Fruit fly (Drosophila melanogaster) whole organism, embryonic: ENCODE data around the gene CCAP.

Experiments
- Atf-2 ChIP-seq: fragments of 200-800 bp; sonication (Bioruptor generic); optimal IDR thresholded peaks from 2 replicates; lab custom pipeline; 2016; ENCODE audit warnings: missing biosample characterization, missing genetic modification characterization
- B-H1 ChIP-seq: fragments of 200-800 bp; sonication (Bioruptor generic); IDR thresholded peaks from 3 replicates; pipeline ENCODE4 v1.3.6; 2022; ENCODE audit warnings: missing biosample characterization, missing genetic modification characterization
- Bdp1 ChIP-seq: fragments of 200-800 bp; sonication (Bioruptor generic); optimal IDR thresholded peaks from 3 replicates; lab custom pipeline; 2016; ENCODE audit warnings: missing biosample characterization, missing genetic modification characterization
- Bteb2 ChIP-seq: fragments of 200-800 bp; sonication (Bioruptor generic); optimal IDR thresholded peaks from 2 replicates; lab custom pipeline; 2016; ENCODE audit warnings: missing biosample characterization, missing genetic modification characterization
- CG10462 ChIP-seq: fragments of 200-800 bp; sonication (Bioruptor generic); optimal IDR thresholded peaks from 2 replicates; lab custom pipeline; 2016; ENCODE audit warnings: missing biosample characterization, missing genetic modification characterization
- CG12659 ChIP-seq: fragments of 200-800 bp; sonication (Bioruptor generic); optimal IDR thresholded peaks from 3 replicates; lab custom pipeline; 2017; ENCODE audit warnings: mild to moderate bottlenecking, missing biosample characterization, missing genetic modification reagents, missing genetic modification characterization
- CG15011 ChIP-seq: fragments of 200-800 bp; sonication (Bioruptor generic); optimal IDR thresholded peaks from 3 replicates; lab custom pipeline; 2018; ENCODE audit warnings: missing biosample characterization, mild to moderate bottlenecking, missing genetic modification characterization
- CG18619 ChIP-seq: fragments of 200-800 bp; sonication (Bioruptor generic); optimal IDR thresholded peaks from 3 replicates; lab custom pipeline; 2017; ENCODE audit warnings: missing biosample characterization, mild to moderate bottlenecking, missing genetic modification characterization
- CG30403 ChIP-seq: fragments of 200-800 bp; sonication (Bioruptor generic); optimal IDR thresholded peaks from 3 replicates; lab custom pipeline; 2016; ENCODE audit warnings: missing biosample characterization, missing genetic modification characterization
- CG34422 ChIP-seq: fragments of 200-800 bp; sonication (Bioruptor generic); IDR thresholded peaks from 3 replicates; pipeline ENCODE4 v1.3.6; 2022; ENCODE audit warnings: missing biosample characterization, missing genetic modification characterization
- CG4404 ChIP-seq: fragments of 200-800 bp; sonication (Bioruptor generic); IDR thresholded peaks from 2 replicates; pipeline ENCODE4 v1.3.6; 2022; ENCODE audit warnings: missing biosample characterization, missing genetic modification characterization
- CG4854 ChIP-seq: fragments of 200-800 bp; sonication (Bioruptor generic); optimal IDR thresholded peaks from 2 replicates; lab custom pipeline; 2016; ENCODE audit warnings: missing biosample characterization, missing genetic modification characterization, inconsistent platforms
- CG8089 ChIP-seq: fragments of 200-800 bp; sonication (Bioruptor generic); optimal IDR thresholded peaks from 3 replicates; lab custom pipeline; 2016; ENCODE audit warnings: missing biosample characterization, missing genetic modification characterization
- CG8388 ChIP-seq: fragments of 200-800 bp; sonication (Bioruptor generic); optimal IDR thresholded peaks from 2 replicates; lab custom pipeline; 2019; ENCODE audit warnings: missing biosample characterization, mild to moderate bottlenecking, missing genetic modification characterization, moderate library complexity
- CG8924 ChIP-seq: fragments of 200-800 bp; optimal IDR thresholded peaks from 3 replicates; lab custom pipeline; 2019; ENCODE audit warnings: missing biosample characterization, mild to moderate bottlenecking, missing genetic modification characterization, moderate library complexity
- CG9876 ChIP-seq: fragments of 200-800 bp; sonication (Bioruptor generic); optimal IDR thresholded peaks from 2 replicates; lab custom pipeline; 2016; ENCODE audit warnings: missing biosample characterization, missing genetic modification characterization
- Deaf1 ChIP-seq: fragments of 200-800 bp; optimal IDR thresholded peaks from 3 replicates; lab custom pipeline; 2019; ENCODE audit warnings: missing biosample characterization, mild to moderate bottlenecking, missing genetic modification characterization, moderate library complexity
- Hey ChIP-seq: fragments of 200-800 bp; sonication (Bioruptor generic); optimal IDR thresholded peaks from 3 replicates; lab custom pipeline; 2018; ENCODE audit warnings: missing biosample characterization, mild to moderate bottlenecking, missing genetic modification characterization
- Hr3 ChIP-seq: fragments of 200-800 bp; sonication (Bioruptor generic); optimal IDR thresholded peaks from 3 replicates; lab custom pipeline; 2016; ENCODE audit warnings: missing biosample characterization, missing genetic modification characterization
- Med ChIP-seq: fragments of 200-800 bp; sonication (Bioruptor generic); peaks from one replicate; lab custom pipeline; 2016; ENCODE audit warnings: missing biosample characterization, missing genetic modification characterization, mild to moderate bottlenecking, inconsistent platforms, moderate library complexity
- Ptx1 ChIP-seq: fragments of 200-800 bp; sonication (Bioruptor generic); IDR thresholded peaks from 2 replicates; pipeline ENCODE4 v1.3.6; 2022; ENCODE audit warnings: missing biosample characterization, missing genetic modification characterization
- Ravus ChIP-seq: fragments of 200-800 bp; sonication (Bioruptor generic); IDR thresholded peaks from 2 replicates; pipeline ENCODE4 v1.3.6; 2022; ENCODE audit warnings: missing biosample characterization, missing genetic modification characterization
- bsh ChIP-seq, 2 experiments: fragments of 200-800 bp; sonication (Bioruptor generic); optimal IDR thresholded peaks; 2 replicates each; lab custom pipeline; 2017 to 2018; ENCODE audit warnings: mild to moderate bottlenecking in 2 of 2, missing biosample characterization in 2 of 2, missing genetic modification characterization in 2 of 2, moderate library complexity in 1 of 2
- chm ChIP-seq: fragments of 200-800 bp; sonication (Bioruptor generic); IDR thresholded peaks from 2 replicates; pipeline ENCODE4 v1.3.6; 2022; ENCODE audit warnings: missing biosample characterization, missing genetic modification characterization
- crc ChIP-seq: fragments of 200-800 bp; sonication (Bioruptor generic); optimal IDR thresholded peaks from 2 replicates; lab custom pipeline; 2016; ENCODE audit warnings: missing biosample characterization, missing genetic modification characterization
- gfzf ChIP-seq: fragments of 200-800 bp; sonication (Bioruptor generic); optimal IDR thresholded peaks from 2 replicates; lab custom pipeline; 2016; ENCODE audit warnings: missing biosample characterization, mild to moderate bottlenecking, missing genetic modification characterization, moderate library complexity
- luna ChIP-seq: fragments of 200-800 bp; sonication (Bioruptor generic); optimal IDR thresholded peaks from 2 replicates; lab custom pipeline; 2016; ENCODE audit warnings: missing biosample characterization, missing genetic modification characterization
- pb ChIP-seq: fragments of 200-800 bp; sonication (Bioruptor generic); optimal IDR thresholded peaks from 3 replicates; lab custom pipeline; 2016; ENCODE audit warnings: missing biosample characterization, missing genetic modification characterization
- sens ChIP-seq: fragments of 200-800 bp; sonication (Bioruptor generic); peaks from one replicate; lab custom pipeline; 2016; ENCODE audit warnings: missing biosample characterization, missing genetic modification characterization
- sens-2 ChIP-seq: fragments of 200-800 bp; sonication (Bioruptor generic); IDR thresholded peaks from 2 replicates; pipeline ENCODE4 v1.3.6; 2022; ENCODE audit warnings: missing biosample characterization, missing genetic modification characterization
- tgo ChIP-seq: fragments of 200-800 bp; sonication (Bioruptor generic); IDR thresholded peaks from 3 replicates; pipeline ENCODE4 v1.3.6; 2022; ENCODE audit warnings: missing biosample characterization, missing genetic modification characterization
- vvl ChIP-seq: fragments of 200-800 bp; sonication (Bioruptor generic); IDR thresholded peaks from 2 replicates; pipeline ENCODE4 v1.3.6; 2022; ENCODE audit warnings: missing biosample characterization, missing genetic modification characterization
- wdn ChIP-seq: fragments of 200-800 bp; sonication (Bioruptor generic); IDR thresholded peaks from 2 replicates; pipeline ENCODE4 v1.3.6; 2022; ENCODE audit warnings: missing biosample characterization, missing genetic modification characterization

CCAP gene

dm6 chr3R:22663115-22663514 is 38.8 kb downstream of the CCAP start (continued):
- TF ChIP-seq bsh (GFP tag; optimal IDR thresholded peaks at IDR 0.05; lab: Kevin White, UChicago) (peak; percentile 34 to 81), CG30403 (GFP tag; lab: Kevin White, UChicago) (peak; percentile 72), CG34422 (GFP tag; lab: Robert Waterston, UW) (peak; percentile 57; the same call in 2 of the 3 replicates), vvl (GFP tag; lab: Robert Waterston, UW) (peak; percentile 43; the same call in 1 of the 2 replicates), luna (GFP tag; lab: Kevin White, UChicago) (no peak), gfzf (GFP tag; lab: Kevin White, UChicago) (no peak), Bdp1 (GFP tag; lab: Kevin White, UChicago) (peak; percentile 22), CG18619 (GFP tag; lab: Kevin White, UChicago) (peak; percentile 57), pb (no peak), sens (GFP tag; lab: Kevin White, UChicago) (peak; percentile 83), tgo (GFP tag; lab: Robert Waterston, UW) (peak; percentile 55), CG8089 (peak; percentile 13), Ravus (GFP tag; lab: Robert Waterston, UW) (peak; percentile 12; the same call in 1 of the 2 replicates), Hey (tag; lab: Kevin White, UChicago) (no peak), CG4404 (GFP tag; lab: Robert Waterston, UW) (peak; percentile 47), B-H1 (GFP tag; lab: Robert Waterston, UW) (peak; percentile 41; the same call in 2 of the 3 replicates), Ptx1 (peak; percentile 62; the same call in 1 of the 2 replicates), CG9876 (GFP tag; lab: Kevin White, UChicago) (no peak), Med (GFP tag; lab: Kevin White, UChicago) (peak; percentile 89), CG4854 (GFP tag; lab: Kevin White, UChicago) (no peak), wdn (GFP tag; lab: Robert Waterston, UW) (peak; percentile 40; the same call in 1 of the 2 replicates), Deaf1 (tag; lab: Kevin White, UChicago) (peak; percentile 35), CG12659 (GFP tag; lab: Kevin White, UChicago) (peak; percentile 58), sens-2 (GFP tag; lab: Robert Waterston, UW) (peak; percentile 62), Bteb2 (GFP tag; lab: Kevin White, UChicago) (peak; percentile 56), Hr3 (GFP tag; lab: Kevin White, UChicago) (peak; percentile 70), Atf-2 (GFP tag; lab: Kevin White, UChicago) (peak; percentile 39), CG15011 (GFP tag; lab: Kevin White, UChicago) (peak; percentile 14), crc (GFP tag; lab: Kevin White, UChicago) (peak; percentile 1), CG8388 (GFP tag; lab: Kevin White, UChicago) (peak; percentile 63), chm (GFP tag; lab: Robert Waterston, UW) (no peak), CG8924 (tag; lab: Kevin White, UChicago) (peak; percentile 63), CG10462 (peak; percentile 54)
